Worm (Caenorhabditis elegans) whole organism, L1 larva: ENCODE data around the gene Y75B8A.7.

ENCODE experiments used
- Y116A8C.19 ChIP-seq: sonication (generic microtip); optimal IDR thresholded peaks from 2 replicates; lab custom pipeline; 2016; ENCODE audit warnings: missing compliant biosample characterization, missing genetic modification characterization, borderline replicate concordance
- nhr-20 ChIP-seq: sonication (generic microtip); optimal IDR thresholded peaks from 2 replicates; lab custom pipeline; 2016; ENCODE audit warnings: mild to moderate bottlenecking, missing genetic modification characterization, missing compliant biosample characterization
- tbx-2 ChIP-seq: sonication (generic microtip); optimal IDR thresholded peaks from 2 replicates; lab custom pipeline; 2016; ENCODE audit warnings: missing genetic modification characterization, missing compliant biosample characterization

DNA sequence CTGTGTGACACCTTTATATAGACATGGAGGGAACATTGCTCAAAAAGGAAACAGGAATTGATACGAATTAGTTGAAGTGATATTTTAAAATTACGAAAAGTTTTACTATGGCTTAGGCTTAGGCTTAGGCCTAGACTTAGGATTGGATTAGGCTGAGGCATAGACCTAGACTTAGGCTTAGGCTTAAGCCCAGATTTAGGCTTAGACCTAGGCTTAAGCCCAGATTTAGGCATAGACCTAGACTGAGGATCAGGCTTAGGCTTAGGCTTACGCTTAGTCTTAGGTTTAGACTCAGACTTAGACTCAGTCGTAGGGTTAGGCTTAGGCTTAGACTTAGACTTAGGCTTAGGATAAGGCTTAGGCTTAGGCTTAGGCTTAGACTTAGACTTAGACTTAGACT lies 43.3 kb downstream of the Y75B8A.7 start:
- no peak for TF ChIP-seq tbx-2 (tag; lab: Kevin White, UChicago)
- no peak for TF ChIP-seq Y116A8C.19 (tag; lab: Kevin White, UChicago)
- TF ChIP-seq nhr-20 = no peak
